Worm (Caenorhabditis elegans): ENCODE measurements around the gene nlp-63.
A peak's percentile ranks its signal among the peaks of the same experiment; 100 is the strongest.

Gene nlp-63

ce11 chrII:10134285-10134995, 20.8 kb upstream of the nlp-63 start, which contains the start of gene F27E5.9:
Gene F27E5.9 (plus strand): TSS chrII:10134945.
- TF ChIP-seq elt-2 (tag; optimal IDR thresholded peaks at IDR 0.05), result peak; percentile 66
- no peak for TF ChIP-seq nhr-11 (tag; optimal IDR thresholded peaks at IDR 0.05)

ce11 chrII:10136771-10137170, 18.4 kb upstream of the nlp-63 start:
- TF ChIP-seq ceh-22 (tag; optimal IDR thresholded peaks at IDR 0.05) (peak; percentile 83), dmd-4 (tag; optimal IDR thresholded peaks at IDR 0.05; ENCODE audit: borderline replicate concordance) (peak; percentile 24), ets-4 (tag; optimal IDR thresholded peaks at IDR 0.05) (peak; percentile 41), ceh-14 (tag; optimal IDR thresholded peaks at IDR 0.05) (no peak), sox-4 (tag; optimal IDR thresholded peaks at IDR 0.05) (no peak)

ce11 chrII:10137358-10137757, 17.8 kb upstream of the nlp-63 start, which contains the start of gene phg-1:
Gene phg-1 (plus strand): TSS chrII:10137658.
- no peak for TF ChIP-seq sox-4 (tag; optimal IDR thresholded peaks at IDR 0.05)

ce11 chrII:10139177-10139640, 16.0 kb upstream of the nlp-63 start, which contains the start of gene asah-2:
Gene asah-2 (plus strand): TSS chrII:10139590.
- TF ChIP-seq F13H6.1 (tag; optimal IDR thresholded peaks at IDR 0.05) (no peak), eyg-1 (tag; optimal IDR thresholded peaks at IDR 0.05) (no peak), ceh-6 (GFP tag; optimal IDR thresholded peaks at IDR 0.05) (no peak), rnt-1 (tag; optimal IDR thresholded peaks at IDR 0.05) (no peak), nhr-232 (tag; optimal IDR thresholded peaks at IDR 0.05) (no peak), pag-3 (tag; optimal IDR thresholded peaks at IDR 0.05; ENCODE audit: borderline replicate concordance) (no peak), elt-2 (tag; optimal IDR thresholded peaks at IDR 0.05) (no peak), ttx-3 (tag; optimal IDR thresholded peaks at IDR 0.05) (no peak), odd-2 (tag; optimal IDR thresholded peaks at IDR 0.05) (no peak), lin-11 (tag; optimal IDR thresholded peaks at IDR 0.05) (no peak), hlh-30 (tag; optimal IDR thresholded peaks at IDR 0.05; ENCODE audit: insufficient read depth) (no peak), C08G9.2 (tag; optimal IDR thresholded peaks at IDR 0.05) (no peak), ceh-48 (tag; optimal IDR thresholded peaks at IDR 0.05) (no peak), K02D7.2 (tag; optimal IDR thresholded peaks at IDR 0.05) (no peak), Y22D7AL.16 (tag; optimal IDR thresholded peaks at IDR 0.05) (no peak), ztf-16 (tag; optimal IDR thresholded peaks at IDR 0.05) (no peak), pha-4 (tag; optimal IDR thresholded peaks at IDR 0.05) (no peak), ceh-19 (GFP tag; optimal IDR thresholded peaks at IDR 0.05) (no peak)

- TF ChIP-seq mec-3 (tag; optimal IDR thresholded peaks at IDR 0.05; ENCODE audit: borderline replicate concordance), result no peak
- TF ChIP-seq pros-1 (tag; optimal IDR thresholded peaks at IDR 0.05), result no peak
- no peak for TF ChIP-seq nhr-11 (tag; optimal IDR thresholded peaks at IDR 0.05)
- TF ChIP-seq ets-4 (tag; optimal IDR thresholded peaks at IDR 0.05), result no peak
- TF ChIP-seq ceh-34 (tag; optimal IDR thresholded peaks at IDR 0.05), result no peak
- no peak for TF ChIP-seq lin-11 (tag; optimal IDR thresholded peaks at IDR 0.05)
- no peak for TF ChIP-seq pat-9 (tag; optimal IDR thresholded peaks at IDR 0.05)
- no peak for TF ChIP-seq ceh-14 (tag; optimal IDR thresholded peaks at IDR 0.05)
- TF ChIP-seq dve-1 (tag; optimal IDR thresholded peaks at IDR 0.05), result no peak
Measured at ce11 chrII:10144092-10144491, 11.1 kb upstream of the nlp-63 start, which contains the start of gene F27E5.3. Gene F27E5.3 (minus strand): TSS chrII:10144192.

ce11 chrII:10146488-10146887, 8.7 kb upstream of the nlp-63 start, which contains the start of gene pax-3:
Gene pax-3 (plus strand): TSS chrII:10146570.
- TF ChIP-seq nfya-1 (tag; optimal IDR thresholded peaks at IDR 0.05), result peak; percentile 69
- TF ChIP-seq ttx-3 (tag; optimal IDR thresholded peaks at IDR 0.05), result no peak
